Worm (Caenorhabditis elegans) whole organism, L2 larva: ENCODE results near the gene F46B6.9.

Experiments used
- ceh-16 ChIP-seq: fragments of 150-350 bp; optimal IDR thresholded peaks from 2 replicates; lab custom pipeline; 2014; ENCODE audit warnings: missing biosample characterization, missing genetic modification characterization
- elt-1 ChIP-seq: fragments of 150-350 bp; optimal IDR thresholded peaks from 2 replicates; lab custom pipeline; 2014; ENCODE audit warnings: missing biosample characterization, missing genetic modification characterization
- nhr-10 ChIP-seq: sonication (generic microtip); optimal IDR thresholded peaks from 2 replicates; lab custom pipeline; 2017; ENCODE audit warnings: missing biosample characterization, missing genetic modification characterization
- nhr-11 ChIP-seq: fragments of 150-350 bp; optimal IDR thresholded peaks from 2 replicates; lab custom pipeline; 2014; ENCODE audit warnings: missing biosample characterization, missing genetic modification characterization
- nhr-12 ChIP-seq: fragments of 150-350 bp; optimal IDR thresholded peaks from 2 replicates; lab custom pipeline; 2014; ENCODE audit warnings: missing biosample characterization, missing genetic modification characterization
- nhr-25 ChIP-seq: fragments of 150-350 bp; sonication (generic microtip); optimal IDR thresholded peaks from 3 replicates; lab custom pipeline; 2014; ENCODE audit warnings: missing biosample characterization, missing genetic modification characterization
- skn-1 ChIP-seq: sonication (generic microtip); optimal IDR thresholded peaks from 2 replicates; lab custom pipeline; 2017; ENCODE audit warnings: missing biosample characterization, missing genetic modification characterization
- snpc-4 ChIP-seq: fragments of 150-350 bp; optimal IDR thresholded peaks from 2 replicates; lab custom pipeline; 2014; ENCODE audit warnings: missing biosample characterization, missing genetic modification characterization
- unc-62 ChIP-seq: fragments of 150-350 bp; optimal IDR thresholded peaks from 2 replicates; lab custom pipeline; 2014; ENCODE audit warnings: missing biosample characterization, missing genetic modification reagents, missing genetic modification characterization
- ztf-11 ChIP-seq: sonication (generic microtip); optimal IDR thresholded peaks from 2 replicates; lab custom pipeline; 2017; ENCODE audit warnings: missing biosample characterization, missing genetic modification characterization

- no peak for TF ChIP-seq nhr-10 (tag; lab: Kevin White, UChicago)
- TF ChIP-seq nhr-25 (tag; lab: Kevin White, UChicago) = no peak
- TF ChIP-seq ceh-16 = no peak
- TF ChIP-seq snpc-4 (tag; lab: Kevin White, UChicago) = no peak
- TF ChIP-seq ztf-11 (tag; lab: Kevin White, UChicago) = no peak
- TF ChIP-seq nhr-11 = no peak
- TF ChIP-seq skn-1 (tag; lab: Kevin White, UChicago) = no peak
- TF ChIP-seq elt-1 (tag; lab: Kevin White, UChicago) = no peak
- no peak for TF ChIP-seq nhr-12 (tag; lab: Kevin White, UChicago)
- no peak for TF ChIP-seq unc-62
Observed at ce11 chrV:9796002-9796401, 660 bp upstream of the F46B6.9 start.
